Worm (Caenorhabditis elegans): ENCODE data around the gene gsp-2.

The gsp-2 gene

ce11 chrIII:7369394-7370024 lies 33.1 kb downstream of the gsp-2 start (continued):
- TF ChIP-seq nhr-237 (tag; optimal IDR thresholded peaks at IDR 0.05), result no peak
- TF ChIP-seq ZK546.5 (tag; optimal IDR thresholded peaks at IDR 0.05), result no peak

- TF ChIP-seq unc-62 (GFP tag; optimal IDR thresholded peaks at IDR 0.05 in 1 of 2), result peak in 1 of 2 experiments; percentile 98
- no peak for TF ChIP-seq unc-62 (tag; optimal IDR thresholded peaks at IDR 0.05)
- TF ChIP-seq ceh-62 (tag; optimal IDR thresholded peaks at IDR 0.05), result no peak
Measured at ce11 chrIII:7370569-7370968, 34.2 kb downstream of the gsp-2 start.

- no peak for TF ChIP-seq ces-1 (GFP tag; optimal IDR thresholded peaks at IDR 0.05)
- TF ChIP-seq egl-43 (GFP tag; IDR thresholded peaks at IDR 0.05), result 0 out of 2 replicates have a peak, but pooled peaks have one; percentile 22
- TF ChIP-seq cey-2 (tag; optimal IDR thresholded peaks at IDR 0.05; ENCODE audit: borderline replicate concordance, insufficient read depth), result no peak
- TF ChIP-seq lin-39 (tag; optimal IDR thresholded peaks at IDR 0.05), result no peak
- TF ChIP-seq sdz-12 (GFP tag; optimal IDR thresholded peaks at IDR 0.05), result no peak
- TF ChIP-seq aly-2 (tag; optimal IDR thresholded peaks at IDR 0.05), result no peak
- no peak for TF ChIP-seq duxl-1 (tag; optimal IDR thresholded peaks at IDR 0.05; ENCODE audit: poor library complexity)
- TF ChIP-seq ama-1 (optimal IDR thresholded peaks at IDR 0.05), result no peak
- 0 out of 2 replicates have a peak, but pooled peaks have one; percentile 14 for TF ChIP-seq arid-1 (GFP tag; conservative IDR thresholded peaks at IDR 0.05)
- TF ChIP-seq F44E2.7 (GFP tag; IDR thresholded peaks at IDR 0.05), result no peak
- no peak for TF ChIP-seq dmd-9 (GFP tag; IDR thresholded peaks at IDR 0.05)
- peak; percentile 90 for TF ChIP-seq T26A8.4 (GFP tag; IDR thresholded peaks at IDR 0.05)
- no peak for TF ChIP-seq skn-1 (tag; optimal IDR thresholded peaks at IDR 0.05)
- TF ChIP-seq egl-27 (tag; optimal IDR thresholded peaks at IDR 0.05), result no peak
- no peak for TF ChIP-seq T20F7.1 (GFP tag; optimal IDR thresholded peaks at IDR 0.05)
- no peak for TF ChIP-seq ceh-28 (tag; optimal IDR thresholded peaks at IDR 0.05)
- TF ChIP-seq ZK546.5 (tag; optimal IDR thresholded peaks at IDR 0.05), result no peak
- TF ChIP-seq ctbp-1 (GFP tag; IDR thresholded peaks at IDR 0.05), result 0 out of 2 replicates have a peak, but pooled peaks have one; percentile 19
- TF ChIP-seq ceh-20 (GFP tag; IDR thresholded peaks at IDR 0.05), result no peak
- 0 out of 2 replicates have a peak, but pooled peaks have one; percentile 37 for TF ChIP-seq nhr-42 (GFP tag; IDR thresholded peaks at IDR 0.05)
- no peak for TF ChIP-seq ceh-62 (tag; optimal IDR thresholded peaks at IDR 0.05)
- TF ChIP-seq Y5F2A.4 (GFP tag; optimal IDR thresholded peaks at IDR 0.05), result no peak
- TF ChIP-seq madf-5 (GFP tag; IDR thresholded peaks at IDR 0.05), result no peak
- no peak for TF ChIP-seq nhr-11 (tag; optimal IDR thresholded peaks at IDR 0.05)
Measured at ce11 chrIII:7373802-7374435, 37.5 kb downstream of the gsp-2 start.

ce11 chrIII:7374681-7375271 lies 38.4 kb downstream of the gsp-2 start, which contains the start of gene mml-1:
Gene mml-1 (minus strand): TSS chrIII:7374731.
- TF ChIP-seq nhr-28 (tag; optimal IDR thresholded peaks at IDR 0.05) (no peak), zfp-3 (GFP tag; conservative IDR thresholded peaks at IDR 0.05) (0 out of 2 replicates have a peak, but pooled peaks have one; percentile 11), F26F4.8 (GFP tag; conservative IDR thresholded peaks at IDR 0.05) (no peak), egl-27 (tag; optimal IDR thresholded peaks at IDR 0.05) (no peak), D1046.2 (GFP tag; IDR thresholded peaks at IDR 0.05) (no peak), lim-7 (GFP tag; IDR thresholded peaks at IDR 0.05) (no peak), unc-62 (GFP tag; optimal IDR thresholded peaks at IDR 0.05 in 1 of 2) (peak in 1 of 2 experiments; percentile 24), unc-62 (tag; optimal IDR thresholded peaks at IDR 0.05) (no peak), T26A8.4 (GFP tag; IDR thresholded peaks at IDR 0.05) (peak; percentile 20; the same call in 1 of the 2 replicates), T20F7.1 (GFP tag; optimal IDR thresholded peaks at IDR 0.05) (no peak), fkh-10 (GFP tag; optimal IDR thresholded peaks at IDR 0.05) (no peak), hlh-30 (tag; optimal IDR thresholded peaks at IDR 0.05; ENCODE audit: insufficient read depth) (peak; percentile 87), Y48G9A.11 (GFP tag; IDR thresholded peaks at IDR 0.05) (no peak), set-16 (GFP tag; IDR thresholded peaks at IDR 0.05) (no peak), hlh-11 (tag; optimal IDR thresholded peaks at IDR 0.05) (peak; percentile 37), lin-38 (GFP tag; IDR thresholded peaks at IDR 0.05) (0 out of 2 replicates have a peak, but pooled peaks have one; percentile 11), daf-16 (GFP tag; optimal IDR thresholded peaks at IDR 0.05) (no peak), daf-16 (tag; optimal IDR thresholded peaks at IDR 0.05) (peak; percentile 3), dmd-9 (GFP tag; IDR thresholded peaks at IDR 0.05) (no peak), jun-1 (tag; optimal IDR thresholded peaks at IDR 0.05) (no peak), hif-1 (tag; optimal IDR thresholded peaks at IDR 0.05) (no peak), mep-1 (tag; optimal IDR thresholded peaks at IDR 0.05) (peak; percentile 9), F10B5.3 (tag; optimal IDR thresholded peaks at IDR 0.05) (no peak)

Measured in whole organism, L4 larva.